Worm (Caenorhabditis elegans): ENCODE measurements around the gene ttyh-1.

ttyh-1 gene

DNA sequence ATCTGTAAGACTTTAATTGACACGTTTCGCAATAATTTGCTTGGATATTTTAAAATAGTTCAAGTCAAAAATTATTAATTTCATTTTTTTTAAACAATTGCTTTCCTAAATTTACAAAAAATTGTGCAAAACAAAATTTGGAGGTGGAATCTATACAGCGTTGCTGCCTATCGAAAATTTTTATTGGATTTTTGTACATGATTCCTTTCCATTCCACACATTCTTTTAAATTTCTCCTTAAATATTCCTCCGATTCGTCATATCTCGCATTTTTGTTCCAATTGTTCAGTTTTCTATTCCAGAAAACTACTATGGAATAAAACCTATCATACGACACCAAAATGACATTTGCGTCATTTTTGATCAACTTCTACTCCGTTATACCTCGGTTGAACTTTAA, at the start of gene ttyh-1:
Gene ttyh-1, plus strand, starts transcription at position 301 of the 400 bp plus-strand sequence.
- TF ChIP-seq ztf-29 (GFP tag; IDR thresholded peaks at IDR 0.05) (no peak), T22C8.4 (GFP tag; IDR thresholded peaks at IDR 0.05) (no peak), ref-1 (GFP tag; conservative IDR thresholded peaks at IDR 0.05) (no peak), ztf-23 (GFP tag; IDR thresholded peaks at IDR 0.05) (no peak), flt-1 (GFP tag; IDR thresholded peaks at IDR 0.05) (no peak), cog-1 (tag; optimal IDR thresholded peaks at IDR 0.05) (no peak), med-1 (GFP tag; optimal IDR thresholded peaks at IDR 0.05; ENCODE audit: insufficient read depth) (no peak), tab-1 (GFP tag; IDR thresholded peaks at IDR 0.05) (no peak), klf-2 (GFP tag; conservative IDR thresholded peaks at IDR 0.05) (no peak)

- TF ChIP-seq ztf-29 (GFP tag; IDR thresholded peaks at IDR 0.05) (no peak), tab-1 (GFP tag; IDR thresholded peaks at IDR 0.05) (no peak), ref-1 (GFP tag; conservative IDR thresholded peaks at IDR 0.05) (no peak), med-1 (GFP tag; optimal IDR thresholded peaks at IDR 0.05; ENCODE audit: insufficient read depth) (no peak), flt-1 (GFP tag; IDR thresholded peaks at IDR 0.05) (no peak), klf-2 (GFP tag; conservative IDR thresholded peaks at IDR 0.05) (no peak), T22C8.4 (GFP tag; IDR thresholded peaks at IDR 0.05) (no peak), cog-1 (tag; optimal IDR thresholded peaks at IDR 0.05) (no peak), ztf-23 (GFP tag; IDR thresholded peaks at IDR 0.05) (no peak)
Observed at ce11 chrX:11323225-11323624, 45.3 kb upstream of the ttyh-1 start.

DNA sequence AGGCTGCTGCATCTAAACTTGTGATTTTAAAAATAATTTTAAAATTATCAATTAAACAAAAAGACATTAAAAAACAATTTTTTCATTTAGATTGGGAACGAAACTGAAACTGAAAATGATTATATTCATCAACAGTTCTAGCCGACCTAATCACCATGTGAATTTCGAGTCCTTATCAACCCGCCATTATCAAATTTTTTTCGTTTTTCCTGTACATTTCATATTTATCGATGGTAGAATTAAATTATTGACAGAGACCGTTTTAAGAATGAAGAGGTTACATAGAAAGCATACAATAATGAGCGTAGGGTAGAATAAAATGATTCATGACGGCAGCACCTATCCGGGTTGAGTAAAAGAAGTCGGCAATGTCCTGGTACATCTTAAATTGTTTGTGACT, 44.3 kb upstream of the ttyh-1 start, which contains the start of gene asm-2:
Gene asm-2, minus strand, starts transcription at position 12 of the 400 bp plus-strand sequence.
- no peak for TF ChIP-seq ztf-29 (GFP tag; IDR thresholded peaks at IDR 0.05)
- no peak for TF ChIP-seq med-1 (GFP tag; optimal IDR thresholded peaks at IDR 0.05; ENCODE audit: insufficient read depth)
- TF ChIP-seq flt-1 (GFP tag; IDR thresholded peaks at IDR 0.05) = no peak
- no peak for TF ChIP-seq ztf-23 (GFP tag; IDR thresholded peaks at IDR 0.05)
- TF ChIP-seq tab-1 (GFP tag; IDR thresholded peaks at IDR 0.05) = no peak
- no peak for TF ChIP-seq T22C8.4 (GFP tag; IDR thresholded peaks at IDR 0.05)
- TF ChIP-seq klf-2 (GFP tag; conservative IDR thresholded peaks at IDR 0.05) = no peak
- no peak for TF ChIP-seq ref-1 (GFP tag; conservative IDR thresholded peaks at IDR 0.05)
- TF ChIP-seq cog-1 (tag; optimal IDR thresholded peaks at IDR 0.05) = no peak

- TF ChIP-seq med-1 (GFP tag; optimal IDR thresholded peaks at IDR 0.05; ENCODE audit: insufficient read depth) (no peak), T22C8.4 (GFP tag; IDR thresholded peaks at IDR 0.05) (no peak), cog-1 (tag; optimal IDR thresholded peaks at IDR 0.05) (no peak), klf-2 (GFP tag; conservative IDR thresholded peaks at IDR 0.05) (no peak), flt-1 (GFP tag; IDR thresholded peaks at IDR 0.05) (no peak), ref-1 (GFP tag; conservative IDR thresholded peaks at IDR 0.05) (no peak), ztf-23 (GFP tag; IDR thresholded peaks at IDR 0.05) (no peak), tab-1 (GFP tag; IDR thresholded peaks at IDR 0.05) (no peak), ztf-29 (GFP tag; IDR thresholded peaks at IDR 0.05) (no peak)
Observed at ce11 chrX:11326827-11327226, 41.7 kb upstream of the ttyh-1 start, which contains the start of gene ZK455.5. TSS of gene ZK455.5 (minus strand) at chrX:11326927.

ce11 chrX:11328710-11329109, 39.8 kb upstream of the ttyh-1 start:
- TF ChIP-seq ref-1 (GFP tag; conservative IDR thresholded peaks at IDR 0.05) = no peak
- TF ChIP-seq tab-1 (GFP tag; IDR thresholded peaks at IDR 0.05) = no peak
- no peak for TF ChIP-seq flt-1 (GFP tag; IDR thresholded peaks at IDR 0.05)
- no peak for TF ChIP-seq med-1 (GFP tag; optimal IDR thresholded peaks at IDR 0.05; ENCODE audit: insufficient read depth)
- TF ChIP-seq ztf-23 (GFP tag; IDR thresholded peaks at IDR 0.05) = no peak
- TF ChIP-seq cog-1 (tag; optimal IDR thresholded peaks at IDR 0.05) = no peak
- TF ChIP-seq klf-2 (GFP tag; conservative IDR thresholded peaks at IDR 0.05) = no peak
- no peak for TF ChIP-seq ztf-29 (GFP tag; IDR thresholded peaks at IDR 0.05)
- no peak for TF ChIP-seq T22C8.4 (GFP tag; IDR thresholded peaks at IDR 0.05)

DNA sequence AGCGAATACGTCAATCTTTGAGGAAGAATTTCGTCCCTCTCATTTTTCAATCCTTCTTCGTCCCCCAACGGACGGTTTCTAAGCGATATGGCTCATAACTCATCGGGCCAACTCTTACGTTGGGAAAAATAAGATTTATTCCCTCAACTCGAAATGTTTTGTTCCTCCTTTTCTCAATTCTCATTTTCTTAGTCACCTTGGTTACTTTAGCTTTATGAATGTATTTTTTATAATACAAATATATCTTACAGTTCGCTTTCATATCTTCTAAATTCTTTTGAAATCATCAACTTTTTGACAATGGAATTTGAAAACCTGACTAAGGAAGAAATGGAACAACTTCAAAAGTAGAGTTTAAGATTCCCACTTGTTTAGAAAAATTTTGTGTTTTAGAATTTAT, 39.1 kb upstream of the ttyh-1 start, which contains the start of gene npr-9:
Gene npr-9, plus strand, starts transcription at position 301 of the 400 bp plus-strand sequence.
- TF ChIP-seq klf-2 (GFP tag; conservative IDR thresholded peaks at IDR 0.05) (no peak), ref-1 (GFP tag; conservative IDR thresholded peaks at IDR 0.05) (no peak), med-1 (GFP tag; optimal IDR thresholded peaks at IDR 0.05; ENCODE audit: insufficient read depth) (no peak), ztf-29 (GFP tag; IDR thresholded peaks at IDR 0.05) (no peak)

ce11 chrX:11337095-11337494, 31.4 kb upstream of the ttyh-1 start:
- TF ChIP-seq ref-1 (GFP tag; conservative IDR thresholded peaks at IDR 0.05) (no peak), T22C8.4 (GFP tag; IDR thresholded peaks at IDR 0.05) (no peak), ztf-23 (GFP tag; IDR thresholded peaks at IDR 0.05) (no peak), klf-2 (GFP tag; conservative IDR thresholded peaks at IDR 0.05) (no peak), med-1 (GFP tag; optimal IDR thresholded peaks at IDR 0.05; ENCODE audit: insufficient read depth) (no peak), tab-1 (GFP tag; IDR thresholded peaks at IDR 0.05) (no peak), cog-1 (tag; optimal IDR thresholded peaks at IDR 0.05) (no peak), ztf-29 (GFP tag; IDR thresholded peaks at IDR 0.05) (no peak), flt-1 (GFP tag; IDR thresholded peaks at IDR 0.05) (no peak)

DNA sequence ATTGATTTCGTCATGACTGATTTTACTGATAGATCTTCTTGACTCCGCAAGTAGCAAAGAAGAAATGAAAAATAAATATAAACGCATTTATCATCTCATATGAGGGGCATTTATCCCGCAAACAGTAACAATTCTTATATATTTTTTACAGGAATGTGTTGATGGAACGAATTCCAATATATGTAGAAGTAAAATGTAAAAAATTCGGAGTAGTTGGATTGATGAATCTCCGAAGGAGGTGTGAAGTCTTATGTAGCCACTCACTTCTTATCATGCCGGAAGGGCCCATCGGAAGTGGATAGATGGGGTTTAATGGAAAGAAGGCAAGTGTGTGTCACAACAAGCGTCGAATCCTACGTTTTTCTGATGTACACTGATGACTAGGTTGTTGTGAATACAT, 30.7 kb upstream of the ttyh-1 start, which contains the start of gene gcy-9:
Gene gcy-9, minus strand, starts transcription at position 101 of the 400 bp plus-strand sequence.
- TF ChIP-seq cog-1 (tag; optimal IDR thresholded peaks at IDR 0.05) (no peak), med-1 (GFP tag; optimal IDR thresholded peaks at IDR 0.05; ENCODE audit: insufficient read depth) (no peak), klf-2 (GFP tag; conservative IDR thresholded peaks at IDR 0.05) (no peak), tab-1 (GFP tag; IDR thresholded peaks at IDR 0.05) (no peak), ztf-29 (GFP tag; IDR thresholded peaks at IDR 0.05) (no peak), T22C8.4 (GFP tag; IDR thresholded peaks at IDR 0.05) (no peak), ref-1 (GFP tag; conservative IDR thresholded peaks at IDR 0.05) (no peak), flt-1 (GFP tag; IDR thresholded peaks at IDR 0.05) (no peak)

ce11 chrX:11339375-11339924, 29.1 kb upstream of the ttyh-1 start, which contains the start of gene aco-1:
TSS of gene aco-1 (plus strand) at chrX:11339874.
- TF ChIP-seq med-1 (GFP tag; optimal IDR thresholded peaks at IDR 0.05; ENCODE audit: insufficient read depth) (no peak), cog-1 (tag; optimal IDR thresholded peaks at IDR 0.05) (no peak), ref-1 (GFP tag; conservative IDR thresholded peaks at IDR 0.05) (no peak), T22C8.4 (GFP tag; IDR thresholded peaks at IDR 0.05) (no peak), ztf-23 (GFP tag; IDR thresholded peaks at IDR 0.05) (no peak), klf-2 (GFP tag; conservative IDR thresholded peaks at IDR 0.05) (no peak), tab-1 (GFP tag; IDR thresholded peaks at IDR 0.05) (no peak), flt-1 (GFP tag; IDR thresholded peaks at IDR 0.05) (no peak), ztf-29 (GFP tag; IDR thresholded peaks at IDR 0.05) (no peak)
